Worm (Caenorhabditis elegans): ENCODE measurements around the gene cyp-35A1.

DNA sequence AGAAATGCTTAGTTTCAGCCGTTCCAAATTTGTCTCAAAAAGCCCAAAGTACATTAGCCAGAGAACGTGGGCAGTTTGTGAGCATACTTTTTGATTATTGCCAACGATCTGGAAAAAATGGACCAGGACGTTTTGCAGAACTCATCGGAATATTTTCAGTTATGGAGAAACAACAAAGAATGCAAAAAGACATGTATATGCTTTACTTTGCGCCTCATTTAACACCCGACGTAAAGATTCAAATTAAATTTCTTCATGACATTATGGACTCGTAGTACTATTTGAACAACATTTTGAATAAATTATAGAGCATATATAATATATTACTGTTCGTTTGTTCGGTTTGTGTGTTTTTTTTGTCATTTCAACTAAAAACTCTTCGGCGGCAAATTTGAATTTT, 18.1 kb downstream of the cyp-35A1 start, which contains the start of gene srh-244:
- no peak for TF ChIP-seq lim-6 (tag; optimal IDR thresholded peaks at IDR 0.05)
- no peak for TF ChIP-seq F13H6.1 (tag; optimal IDR thresholded peaks at IDR 0.05)
- TF ChIP-seq ceh-34 (tag; optimal IDR thresholded peaks at IDR 0.05), result no peak
- TF ChIP-seq pha-4 (tag; optimal IDR thresholded peaks at IDR 0.05), result no peak
- no peak for TF ChIP-seq elt-2 (tag; optimal IDR thresholded peaks at IDR 0.05)
- TF ChIP-seq C38D4.7 (GFP tag; optimal IDR thresholded peaks at IDR 0.05), result no peak
- TF ChIP-seq pat-9 (tag; optimal IDR thresholded peaks at IDR 0.05), result no peak
- TF ChIP-seq dve-1 (tag; optimal IDR thresholded peaks at IDR 0.05), result no peak
- TF ChIP-seq unc-86 (tag; optimal IDR thresholded peaks at IDR 0.05), result no peak
- no peak for TF ChIP-seq sox-4 (tag; optimal IDR thresholded peaks at IDR 0.05)
- TF ChIP-seq ceh-31 (tag; optimal IDR thresholded peaks at IDR 0.05), result no peak
- TF ChIP-seq dmd-4 (tag; optimal IDR thresholded peaks at IDR 0.05; ENCODE audit: borderline replicate concordance), result no peak
- no peak for TF ChIP-seq nhr-11 (tag; optimal IDR thresholded peaks at IDR 0.05)
- TF ChIP-seq hlh-13 (GFP tag; optimal IDR thresholded peaks at IDR 0.05), result no peak
